Fruit fly (Drosophila melanogaster) whole organism, adult: ENCODE results near the gene Dif.

Experiments used
- CG11617 ChIP-seq: fragments of 200-800 bp; sonication (Bioruptor generic); optimal IDR thresholded peaks from 2 replicates; lab custom pipeline; 2017; ENCODE audit warnings: mild to moderate bottlenecking, missing biosample characterization, missing genetic modification reagents, missing genetic modification characterization
- CG12768 ChIP-seq: fragments of 200-800 bp; sonication (Bioruptor generic); optimal IDR thresholded peaks from 2 replicates; lab custom pipeline; 2017; ENCODE audit warnings: missing biosample characterization, missing genetic modification characterization, mild to moderate bottlenecking, moderate library complexity, missing genetic modification reagents
- CG14711 ChIP-seq: fragments of 200-800 bp; sonication (Bioruptor generic); optimal IDR thresholded peaks from 2 replicates; lab custom pipeline; 2018; ENCODE audit warnings: missing biosample characterization, mild to moderate bottlenecking, missing genetic modification characterization, moderate library complexity
- CG1620 ChIP-seq: fragments of 200-800 bp; sonication (Bioruptor generic); optimal IDR thresholded peaks from 2 replicates; lab custom pipeline; 2016; ENCODE audit warnings: missing biosample characterization, missing genetic modification characterization
- CG33017 ChIP-seq: fragments of 200-800 bp; sonication (Bioruptor generic); optimal IDR thresholded peaks from 2 replicates; lab custom pipeline; 2018; ENCODE audit warnings: missing biosample characterization, mild to moderate bottlenecking, missing genetic modification characterization, moderate library complexity
- CG5204 ChIP-seq: fragments of 200-800 bp; sonication (Bioruptor generic); optimal IDR thresholded peaks from 2 replicates; lab custom pipeline; 2016; ENCODE audit warnings: missing biosample characterization, missing genetic modification characterization
- CG7045 ChIP-seq: fragments of 200-800 bp; sonication (Bioruptor generic); optimal IDR thresholded peaks from 2 replicates; lab custom pipeline; 2017; ENCODE audit warnings: missing biosample characterization, mild to moderate bottlenecking, missing genetic modification characterization
- CG7101 ChIP-seq: fragments of 200-800 bp; sonication (Bioruptor generic); optimal IDR thresholded peaks from 2 replicates; lab custom pipeline; 2018; ENCODE audit warnings: missing biosample characterization, mild to moderate bottlenecking, missing genetic modification characterization, moderate library complexity
- Clk ChIP-seq: fragments of 200-800 bp; sonication (Bioruptor generic); optimal IDR thresholded peaks from 2 replicates; lab custom pipeline; 2017; ENCODE audit warnings: missing biosample characterization, missing genetic modification characterization
- Crg-1 ChIP-seq: fragments of 200-800 bp; sonication (Bioruptor generic); optimal IDR thresholded peaks from 2 replicates; lab custom pipeline; 2016; ENCODE audit warnings: missing biosample characterization, missing genetic modification characterization
- Hr96 ChIP-seq: fragments of 200-800 bp; sonication (Bioruptor generic); optimal IDR thresholded peaks from 2 replicates; lab custom pipeline; 2016; ENCODE audit warnings: missing biosample characterization, missing genetic modification characterization
- Mnt ChIP-seq: fragments of 200-800 bp; sonication (Bioruptor generic); optimal IDR thresholded peaks from 2 replicates; lab custom pipeline; 2016; ENCODE audit warnings: missing biosample characterization, mild to moderate bottlenecking, missing genetic modification characterization
- bab1 ChIP-seq: fragments of 200-800 bp; sonication (Bioruptor generic); optimal IDR thresholded peaks from 3 replicates; lab custom pipeline; 2019; ENCODE audit warnings: missing biosample characterization, mild to moderate bottlenecking, missing genetic modification characterization, moderate library complexity
- cic ChIP-seq: fragments of 200-800 bp; sonication (Bioruptor generic); optimal IDR thresholded peaks from 2 replicates; lab custom pipeline; 2017; ENCODE audit warnings: missing biosample characterization, mild to moderate bottlenecking, missing genetic modification characterization, moderate library complexity
- cnc ChIP-seq, 2 experiments: fragments of >200 bp; optimal IDR thresholded peaks; 2 replicates each; lab custom pipeline; 2017
- kay ChIP-seq: fragments of 200-800 bp; sonication (Bioruptor generic); peaks from one replicate; lab custom pipeline; 2016; ENCODE audit warnings: missing biosample characterization, missing genetic modification characterization, borderline replicate concordance
- ovo ChIP-seq: fragments of 200-800 bp; sonication (Bioruptor generic); optimal IDR thresholded peaks from 2 replicates; lab custom pipeline; 2016; ENCODE audit warnings: missing biosample characterization, missing genetic modification characterization
- pad ChIP-seq: fragments of 200-800 bp; sonication (Bioruptor generic); optimal IDR thresholded peaks from 3 replicates; lab custom pipeline; 2017; ENCODE audit warnings: missing biosample characterization, missing genetic modification characterization, mild to moderate bottlenecking, moderate library complexity, missing genetic modification reagents
- tj ChIP-seq: fragments of 200-800 bp; sonication (Bioruptor generic); optimal IDR thresholded peaks from 3 replicates; lab custom pipeline; 2017; ENCODE audit warnings: missing biosample characterization, mild to moderate bottlenecking, missing genetic modification characterization, moderate library complexity
- toe ChIP-seq: fragments of 200-800 bp; sonication (Bioruptor generic); optimal IDR thresholded peaks from 2 replicates; lab custom pipeline; 2016; ENCODE audit warnings: missing biosample characterization, missing genetic modification characterization

Dif gene

DNA sequence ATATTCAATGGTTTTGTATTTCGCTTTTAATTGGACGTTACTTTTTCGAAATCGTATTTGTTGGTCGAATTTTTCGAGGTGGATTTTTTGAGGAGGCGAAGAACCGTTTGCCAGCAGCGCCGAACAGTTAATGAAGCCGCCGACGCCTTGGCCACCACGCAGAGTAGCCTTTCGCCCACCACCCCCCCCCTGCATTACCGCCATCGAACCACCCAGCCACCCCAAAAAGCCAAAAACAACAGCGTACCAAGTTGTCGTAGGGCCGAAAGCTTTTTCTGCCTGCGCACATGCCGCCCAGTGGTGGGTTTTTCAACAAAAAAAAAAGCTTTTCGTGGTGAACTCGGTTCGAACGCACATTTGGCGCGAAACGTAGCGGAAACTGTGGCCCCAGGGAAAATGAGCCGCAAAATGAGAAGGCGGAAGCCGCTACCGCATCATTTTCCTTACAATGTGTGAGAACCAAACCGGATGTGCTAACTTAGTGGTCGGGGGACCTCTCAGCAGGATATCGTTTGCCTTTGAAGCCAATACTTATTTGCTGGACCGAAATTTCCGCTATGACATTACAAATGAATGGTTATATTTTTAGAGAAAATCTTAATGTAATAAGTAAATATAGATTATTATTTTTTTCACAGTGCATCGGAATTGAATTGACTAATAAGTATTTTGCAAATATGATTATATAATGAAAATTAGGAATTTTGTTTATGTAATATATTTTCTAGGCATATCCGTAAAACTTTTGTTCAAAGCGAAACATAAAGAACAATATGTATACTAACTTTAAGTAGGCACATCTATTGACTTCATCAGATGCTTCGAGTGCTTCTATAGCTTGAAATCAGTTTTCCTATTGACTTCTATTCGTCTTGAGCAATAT lies at the start of gene Dif, which contains the start of gene CG5043:
Dif (minus strand) TSS at position 132 of the 883 bp plus-strand sequence.
CG5043 (plus strand) TSS at position 833 of the 883 bp plus-strand sequence.
- no peak for TF ChIP-seq CG11617 (GFP tag; lab: Kevin White, UChicago)
- no peak for TF ChIP-seq CG5204 (GFP tag; lab: Kevin White, UChicago)
- no peak for TF ChIP-seq bab1 (GFP tag; lab: Kevin White, UChicago)
- no peak for TF ChIP-seq CG14711 (tag; lab: Kevin White, UChicago)
- TF ChIP-seq CG7101 (tag; lab: Kevin White, UChicago): no peak
- TF ChIP-seq toe (GFP tag; lab: Kevin White, UChicago): no peak
- no peak for TF ChIP-seq Hr96 (GFP tag; lab: Kevin White, UChicago)
- no peak for TF ChIP-seq kay (GFP tag; lab: Kevin White, UChicago)
- TF ChIP-seq ovo (GFP tag; lab: Kevin White, UChicago): no peak

- TF ChIP-seq kay (GFP tag; lab: Kevin White, UChicago) (peak; percentile 84), cnc (optimal IDR thresholded peaks at IDR 0.05; lab: Kevin White, UChicago) (no peak), CG33017 (tag; lab: Kevin White, UChicago) (peak; percentile 98), CG14711 (tag; lab: Kevin White, UChicago) (peak; percentile 98), Mnt (GFP tag; lab: Kevin White, UChicago) (peak; percentile 86), Clk (GFP tag; lab: Kevin White, UChicago) (peak; percentile 94), cic (GFP tag; lab: Kevin White, UChicago) (peak; percentile 42), pad (GFP tag; lab: Kevin White, UChicago) (peak; percentile 90), CG11617 (GFP tag; lab: Kevin White, UChicago) (peak; percentile 96), bab1 (GFP tag; lab: Kevin White, UChicago) (peak; percentile 97), Crg-1 (GFP tag; lab: Kevin White, UChicago) (peak; percentile 94), CG7101 (tag; lab: Kevin White, UChicago) (peak; percentile 99), CG12768 (GFP tag; lab: Kevin White, UChicago) (peak; percentile 97), toe (GFP tag; lab: Kevin White, UChicago) (peak; percentile 75), Hr96 (GFP tag; lab: Kevin White, UChicago) (no peak), CG7045 (GFP tag; lab: Kevin White, UChicago) (peak; percentile 97), ovo (GFP tag; lab: Kevin White, UChicago) (peak; percentile 64), tj (GFP tag; lab: Kevin White, UChicago) (peak; percentile 84), CG5204 (GFP tag; lab: Kevin White, UChicago) (no peak), CG1620 (GFP tag; lab: Kevin White, UChicago) (peak; percentile 81)
Observed at dm6 chr2L:17480943-17481580, 48.1 kb upstream of the Dif start, which contains the start of the genes fws and Lamtor3. TSS of gene fws (minus strand) at chr2L:17481029. TSS of gene Lamtor3 (plus strand) at chr2L:17481231.

DNA sequence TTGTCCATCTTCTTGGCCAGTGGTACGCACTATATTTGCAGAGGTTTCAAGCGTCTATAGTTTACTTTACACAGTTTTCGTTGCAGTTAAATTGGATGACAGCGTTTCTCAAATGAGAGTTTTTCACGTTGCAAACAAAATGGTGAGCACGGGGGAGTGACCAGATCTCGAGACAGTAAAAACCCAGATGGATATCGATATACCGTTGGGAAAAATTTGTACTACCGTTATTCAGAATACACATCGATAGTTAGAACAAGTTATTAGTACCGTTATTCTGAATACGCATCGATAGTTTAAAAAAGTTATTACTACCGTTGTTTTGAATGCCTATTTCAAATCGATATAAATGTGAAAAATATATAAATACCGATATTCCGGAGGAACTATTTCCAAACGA lies 44.7 kb upstream of the Dif start, which contains the start of gene cass:
cass (minus strand) TSS at position 179 of the 400 bp plus-strand sequence.
- TF ChIP-seq CG7101 (tag; lab: Kevin White, UChicago): no peak
- no peak for TF ChIP-seq tj (GFP tag; lab: Kevin White, UChicago)
- TF ChIP-seq CG33017 (tag; lab: Kevin White, UChicago): no peak
- TF ChIP-seq cic (GFP tag; lab: Kevin White, UChicago): peak; percentile 18
- peak; percentile 19 for TF ChIP-seq pad (GFP tag; lab: Kevin White, UChicago)
- TF ChIP-seq bab1 (GFP tag; lab: Kevin White, UChicago): peak; percentile 73
- TF ChIP-seq CG12768 (GFP tag; lab: Kevin White, UChicago): no peak
- TF ChIP-seq CG11617 (GFP tag; lab: Kevin White, UChicago): peak; percentile 8
- TF ChIP-seq cnc (optimal IDR thresholded peaks at IDR 0.05; lab: Kevin White, UChicago): no peak
- peak; percentile 98 for TF ChIP-seq ovo (GFP tag; lab: Kevin White, UChicago)
- TF ChIP-seq toe (GFP tag; lab: Kevin White, UChicago): no peak
- TF ChIP-seq CG7045 (GFP tag; lab: Kevin White, UChicago): no peak
- TF ChIP-seq CG5204 (GFP tag; lab: Kevin White, UChicago): no peak
- no peak for TF ChIP-seq Hr96 (GFP tag; lab: Kevin White, UChicago)
- no peak for TF ChIP-seq kay (GFP tag; lab: Kevin White, UChicago)
- no peak for TF ChIP-seq CG14711 (tag; lab: Kevin White, UChicago)
- no peak for TF ChIP-seq Crg-1 (GFP tag; lab: Kevin White, UChicago)
- no peak for TF ChIP-seq Clk (GFP tag; lab: Kevin White, UChicago)
- no peak for TF ChIP-seq CG1620 (GFP tag; lab: Kevin White, UChicago)
- peak; percentile 33 for TF ChIP-seq Mnt (GFP tag; lab: Kevin White, UChicago)

- TF ChIP-seq CG11617 (GFP tag; lab: Kevin White, UChicago): peak; percentile 36
- no peak for TF ChIP-seq CG7101 (tag; lab: Kevin White, UChicago)
- TF ChIP-seq CG5204 (GFP tag; lab: Kevin White, UChicago): no peak
- TF ChIP-seq Hr96 (GFP tag; lab: Kevin White, UChicago): no peak
- TF ChIP-seq CG12768 (GFP tag; lab: Kevin White, UChicago): peak; percentile 54
- no peak for TF ChIP-seq CG1620 (GFP tag; lab: Kevin White, UChicago)
- TF ChIP-seq bab1 (GFP tag; lab: Kevin White, UChicago): peak; percentile 38
- TF ChIP-seq kay (GFP tag; lab: Kevin White, UChicago): no peak
- TF ChIP-seq CG7045 (GFP tag; lab: Kevin White, UChicago): peak; percentile 4
- no peak for TF ChIP-seq cnc (optimal IDR thresholded peaks at IDR 0.05; lab: Kevin White, UChicago)
- no peak for TF ChIP-seq Crg-1 (GFP tag; lab: Kevin White, UChicago)
- no peak for TF ChIP-seq Mnt (GFP tag; lab: Kevin White, UChicago)
- peak; percentile 4 for TF ChIP-seq tj (GFP tag; lab: Kevin White, UChicago)
- peak; percentile 37 for TF ChIP-seq pad (GFP tag; lab: Kevin White, UChicago)
- TF ChIP-seq CG33017 (tag; lab: Kevin White, UChicago): no peak
- TF ChIP-seq ovo (GFP tag; lab: Kevin White, UChicago): peak; percentile 40
- TF ChIP-seq Clk (GFP tag; lab: Kevin White, UChicago): no peak
- TF ChIP-seq CG14711 (tag; lab: Kevin White, UChicago): peak; percentile 6
- no peak for TF ChIP-seq toe (GFP tag; lab: Kevin White, UChicago)
- TF ChIP-seq cic (GFP tag; lab: Kevin White, UChicago): no peak
Observed at dm6 chr2L:17472582-17473524, 39.9 kb upstream of the Dif start, which contains the start of gene BicD. TSS of gene BicD (minus strand) at chr2L:17473215.
